Worm (Caenorhabditis elegans) whole organism, L2 larva: Measurements from ENCODE around the gene plp-1.
A peak's percentile ranks its signal among the peaks of the same experiment; 100 is the strongest.

Experiments
- C34F6.9 ChIP-seq: fragments of 150-350 bp; optimal IDR thresholded peaks from 2 replicates; lab custom pipeline; 2014; ENCODE audit warnings: missing biosample characterization, missing genetic modification characterization
- F13H6.1 ChIP-seq: sonication (generic microtip); optimal IDR thresholded peaks from 2 replicates; lab custom pipeline; 2016; ENCODE audit warnings: missing genetic modification characterization, missing compliant biosample characterization
- R02D3.7 ChIP-seq: fragments of 150-350 bp; optimal IDR thresholded peaks from 2 replicates; lab custom pipeline; 2014; ENCODE audit warnings: missing biosample characterization, missing genetic modification characterization
- Y55F3AM.14 ChIP-seq: fragments of 200-800 bp; sonication (Bioruptor generic); optimal IDR thresholded peaks from 2 replicates; lab custom pipeline; 2018; ENCODE audit warnings: mild to moderate bottlenecking, missing genetic modification characterization, missing compliant biosample characterization
- ZK546.5 ChIP-seq: sonication (generic microtip); optimal IDR thresholded peaks from 2 replicates; lab custom pipeline; 2017; ENCODE audit warnings: missing biosample characterization, missing genetic modification characterization
- alr-1 ChIP-seq: fragments of 150-350 bp; optimal IDR thresholded peaks from 2 replicates; lab custom pipeline; 2014; ENCODE audit warnings: missing biosample characterization, missing genetic modification characterization
- aly-2 ChIP-seq: fragments of 150-350 bp; optimal IDR thresholded peaks from 2 replicates; lab custom pipeline; 2014; ENCODE audit warnings: missing biosample characterization, missing genetic modification characterization
- ama-1 ChIP-seq: fragments of 150-350 bp; optimal IDR thresholded peaks from 2 replicates; lab custom pipeline; 2018; ENCODE audit warnings: inconsistent platforms
- blmp-1 ChIP-seq: sonication (generic microtip); optimal IDR thresholded peaks from 2 replicates; lab custom pipeline; 2017; ENCODE audit warnings: missing genetic modification characterization, mild to moderate bottlenecking, missing compliant biosample characterization, antibody characterized with exemption, moderate library complexity; ENCODE audit not compliant: insufficient read depth
- ceh-16 ChIP-seq: fragments of 150-350 bp; optimal IDR thresholded peaks from 2 replicates; lab custom pipeline; 2014; ENCODE audit warnings: missing biosample characterization, missing genetic modification characterization
- ceh-82 ChIP-seq: fragments of 150-350 bp; optimal IDR thresholded peaks from 2 replicates; lab custom pipeline; 2014; ENCODE audit warnings: missing biosample characterization, missing genetic modification characterization
- crh-2 ChIP-seq: sonication (generic microtip); optimal IDR thresholded peaks from 2 replicates; lab custom pipeline; 2017; ENCODE audit warnings: missing biosample characterization, missing genetic modification characterization
- dmd-4 ChIP-seq: sonication (generic microtip); optimal IDR thresholded peaks from 2 replicates; lab custom pipeline; 2017; ENCODE audit warnings: missing biosample characterization, missing genetic modification characterization
- egl-27 ChIP-seq: sonication (generic microtip); optimal IDR thresholded peaks from 3 replicates; lab custom pipeline; 2017; ENCODE audit warnings: missing biosample characterization, missing genetic modification reagents, missing genetic modification characterization
- elt-1 ChIP-seq: fragments of 150-350 bp; optimal IDR thresholded peaks from 2 replicates; lab custom pipeline; 2014; ENCODE audit warnings: missing biosample characterization, missing genetic modification characterization
- elt-3 ChIP-seq: sonication (generic microtip); optimal IDR thresholded peaks from 2 replicates; lab custom pipeline; 2017; ENCODE audit warnings: missing biosample characterization, missing genetic modification characterization
- fos-1 ChIP-seq: fragments of 150-350 bp; optimal IDR thresholded peaks from 2 replicates; lab custom pipeline; 2014; ENCODE audit warnings: missing biosample characterization, missing genetic modification characterization
- gmeb-1 ChIP-seq: fragments of 150-350 bp; optimal IDR thresholded peaks from 2 replicates; lab custom pipeline; 2014; ENCODE audit warnings: missing biosample characterization, missing genetic modification characterization
- lin-11 ChIP-seq: fragments of 150-350 bp; sonication (generic microtip); optimal IDR thresholded peaks from 2 replicates; lab custom pipeline; 2014; ENCODE audit warnings: missing biosample characterization, missing genetic modification characterization, inconsistent platforms, mixed read lengths
- lin-13 ChIP-seq: fragments of 150-350 bp; optimal IDR thresholded peaks from 2 replicates; lab custom pipeline; 2014; ENCODE audit warnings: missing biosample characterization, missing genetic modification reagents, missing genetic modification characterization
- lin-39 ChIP-seq: fragments of 150-350 bp; optimal IDR thresholded peaks from 2 replicates; lab custom pipeline; 2014; ENCODE audit warnings: missing biosample characterization, missing genetic modification reagents, missing genetic modification characterization
- lsy-2 ChIP-seq, 2 experiments: fragments of 150-350 bp in 1 of 2; sonication (generic microtip) in 1 of 2; optimal IDR thresholded peaks; 2 replicates each; lab custom pipeline; 2014 to 2017; ENCODE audit warnings: missing biosample characterization in 2 of 2, missing genetic modification characterization in 2 of 2
- mab-5 ChIP-seq: fragments of 150-350 bp; optimal IDR thresholded peaks from 2 replicates; lab custom pipeline; 2014; ENCODE audit warnings: missing biosample characterization, missing genetic modification characterization
- mbf-1 ChIP-seq: sonication (generic microtip); optimal IDR thresholded peaks from 2 replicates; lab custom pipeline; 2017; ENCODE audit warnings: missing biosample characterization, missing genetic modification characterization
- mdl-1 ChIP-seq, 2 experiments: fragments of 150-350 bp in 1 of 2; sonication (generic microtip) in 1 of 2; optimal IDR thresholded peaks; 2 replicates each; lab custom pipeline; 2017; ENCODE audit warnings: missing biosample characterization in 2 of 2, missing genetic modification characterization in 2 of 2
- nhr-10 ChIP-seq: sonication (generic microtip); optimal IDR thresholded peaks from 2 replicates; lab custom pipeline; 2017; ENCODE audit warnings: missing biosample characterization, missing genetic modification characterization
- nhr-11 ChIP-seq: fragments of 150-350 bp; optimal IDR thresholded peaks from 2 replicates; lab custom pipeline; 2014; ENCODE audit warnings: missing biosample characterization, missing genetic modification characterization
- nhr-12 ChIP-seq: fragments of 150-350 bp; optimal IDR thresholded peaks from 2 replicates; lab custom pipeline; 2014; ENCODE audit warnings: missing biosample characterization, missing genetic modification characterization
- nhr-129 ChIP-seq: fragments of 150-350 bp; optimal IDR thresholded peaks from 2 replicates; lab custom pipeline; 2014; ENCODE audit warnings: missing biosample characterization, missing genetic modification characterization
- nhr-21 ChIP-seq: fragments of 150-350 bp; optimal IDR thresholded peaks from 2 replicates; lab custom pipeline; 2014; ENCODE audit warnings: missing biosample characterization, missing genetic modification characterization
- nhr-23 ChIP-seq: fragments of 150-350 bp; optimal IDR thresholded peaks from 2 replicates; lab custom pipeline; 2014; ENCODE audit warnings: missing biosample characterization, missing genetic modification reagents, missing genetic modification characterization
- nhr-237 ChIP-seq: fragments of 150-350 bp; optimal IDR thresholded peaks from 2 replicates; lab custom pipeline; 2014; ENCODE audit warnings: missing biosample characterization, missing genetic modification characterization
- nhr-25 ChIP-seq: fragments of 150-350 bp; sonication (generic microtip); optimal IDR thresholded peaks from 3 replicates; lab custom pipeline; 2014; ENCODE audit warnings: missing biosample characterization, missing genetic modification characterization
- nhr-6 ChIP-seq: fragments of 150-350 bp; optimal IDR thresholded peaks from 2 replicates; lab custom pipeline; 2014; ENCODE audit warnings: missing biosample characterization, missing genetic modification characterization
- nhr-77 ChIP-seq: fragments of 150-350 bp; optimal IDR thresholded peaks from 2 replicates; lab custom pipeline; 2014; ENCODE audit warnings: missing biosample characterization, missing genetic modification characterization
- peb-1 ChIP-seq: fragments of 150-350 bp; optimal IDR thresholded peaks from 2 replicates; lab custom pipeline; 2014; ENCODE audit warnings: missing biosample characterization, missing genetic modification characterization
- sem-4 ChIP-seq: fragments of 150-350 bp; optimal IDR thresholded peaks from 2 replicates; lab custom pipeline; 2014; ENCODE audit warnings: missing biosample characterization, missing genetic modification reagents, missing genetic modification characterization
- skn-1 ChIP-seq: sonication (generic microtip); optimal IDR thresholded peaks from 2 replicates; lab custom pipeline; 2017; ENCODE audit warnings: missing biosample characterization, missing genetic modification characterization
- sma-3 ChIP-seq: sonication (generic microtip); optimal IDR thresholded peaks from 2 replicates; lab custom pipeline; 2016; ENCODE audit warnings: missing genetic modification reagents, missing genetic modification characterization, missing compliant biosample characterization
- sma-9 ChIP-seq, 2 experiments: fragments of 150-350 bp in 1 of 2; sonication (generic microtip) in 1 of 2; optimal IDR thresholded peaks; 2 replicates each; lab custom pipeline; 2014 to 2016; ENCODE audit warnings: missing genetic modification characterization in 2 of 2, mild to moderate bottlenecking in 1 of 2, missing biosample characterization in 1 of 2, missing compliant biosample characterization in 1 of 2, missing genetic modification reagents in 1 of 2, moderate library complexity in 1 of 2
- snpc-4 ChIP-seq: fragments of 150-350 bp; optimal IDR thresholded peaks from 2 replicates; lab custom pipeline; 2014; ENCODE audit warnings: missing biosample characterization, missing genetic modification characterization
- unc-39 ChIP-seq: fragments of 150-350 bp; optimal IDR thresholded peaks from 2 replicates; lab custom pipeline; 2014; ENCODE audit warnings: missing biosample characterization, missing genetic modification characterization
- unc-55 ChIP-seq: fragments of 150-350 bp; sonication (generic microtip); optimal IDR thresholded peaks from 3 replicates; lab custom pipeline; 2014; ENCODE audit warnings: missing biosample characterization, missing genetic modification reagents, missing genetic modification characterization
- unc-62 ChIP-seq: fragments of 150-350 bp; optimal IDR thresholded peaks from 2 replicates; lab custom pipeline; 2014; ENCODE audit warnings: missing biosample characterization, missing genetic modification reagents, missing genetic modification characterization
- zag-1 ChIP-seq: fragments of 150-350 bp; optimal IDR thresholded peaks from 2 replicates; lab custom pipeline; 2014; ENCODE audit warnings: missing biosample characterization, missing genetic modification characterization
- ztf-1 ChIP-seq: fragments of 200-800 bp; sonication (Bioruptor generic); conservative IDR thresholded peaks from 2 replicates; pipeline ENCODE4 v1.3.6; 2022; ENCODE audit warnings: missing genetic modification characterization, missing compliant biosample characterization
- ztf-11 ChIP-seq: sonication (generic microtip); optimal IDR thresholded peaks from 2 replicates; lab custom pipeline; 2017; ENCODE audit warnings: missing biosample characterization, missing genetic modification characterization
- ztf-4 ChIP-seq: fragments of 150-350 bp; optimal IDR thresholded peaks from 2 replicates; lab custom pipeline; 2014; ENCODE audit warnings: missing biosample characterization, missing genetic modification characterization

The plp-1 gene

ce11 chrIV:7628942-7629341 is 4.2 kb upstream of the plp-1 start, which contains the start of gene F45E4.5:
Gene F45E4.5 (minus strand): TSS chrIV:7629042.
- TF ChIP-seq egl-27 (no peak), lsy-2 (tag; optimal IDR thresholded peaks at IDR 0.05; lab: Kevin White, UChicago) (no peak), sma-9 (GFP tag; optimal IDR thresholded peaks at IDR 0.05; lab: Kevin White, UChicago) (no peak), sma-9 (tag; optimal IDR thresholded peaks at IDR 0.05; lab: Kevin White, UChicago) (no peak), nhr-11 (tag; lab: Kevin White, UChicago) (no peak), mab-5 (tag; lab: Kevin White, UChicago) (no peak), elt-3 (tag; lab: Kevin White, UChicago) (no peak), sem-4 (tag; lab: Kevin White, UChicago) (no peak), crh-2 (tag; lab: Kevin White, UChicago) (no peak), ama-1 (lab: Kevin White, UChicago) (no peak), nhr-21 (tag; lab: Kevin White, UChicago) (no peak), aly-2 (tag; lab: Kevin White, UChicago) (no peak), nhr-6 (tag; lab: Kevin White, UChicago) (no peak), ztf-11 (no peak), nhr-10 (no peak)

ce11 chrIV:7632535-7632934 is 625 bp upstream of the plp-1 start, which contains the start of gene F45E4.6:
Gene F45E4.6 (minus strand): TSS chrIV:7632548.
- no peak for TF ChIP-seq nhr-23 (tag; lab: Kevin White, UChicago)
- no peak for TF ChIP-seq elt-1 (tag; lab: Kevin White, UChicago)
- no peak for TF ChIP-seq ZK546.5 (tag; lab: Kevin White, UChicago)
- TF ChIP-seq mdl-1 (tag; optimal IDR thresholded peaks at IDR 0.05; lab: Kevin White, UChicago): no peak
- TF ChIP-seq nhr-77 (tag; lab: Kevin White, UChicago): no peak
- TF ChIP-seq nhr-129 (tag; lab: Kevin White, UChicago): no peak
- no peak for TF ChIP-seq unc-62 (GFP tag; lab: Kevin White, UChicago)
- no peak for TF ChIP-seq fos-1 (tag; lab: Kevin White, UChicago)
- TF ChIP-seq ztf-1 (GFP tag; lab: Robert Waterston, UW): no peak
- no peak for TF ChIP-seq nhr-237
- no peak for TF ChIP-seq nhr-25
- peak; percentile 86 for TF ChIP-seq gmeb-1 (tag; lab: Kevin White, UChicago)
- TF ChIP-seq aly-2 (tag; lab: Kevin White, UChicago): no peak
- no peak for TF ChIP-seq ceh-16 (tag; lab: Kevin White, UChicago)
- TF ChIP-seq blmp-1 (tag; lab: Kevin White, UChicago): no peak
- TF ChIP-seq crh-2 (tag; lab: Kevin White, UChicago): peak; percentile 50
- no peak for TF ChIP-seq ceh-82 (tag; lab: Kevin White, UChicago)
- no peak for TF ChIP-seq dmd-4 (tag; lab: Kevin White, UChicago)
- TF ChIP-seq sma-3 (GFP tag; lab: Kevin White, UChicago): peak; percentile 15
- TF ChIP-seq lin-13 (GFP tag; lab: Kevin White, UChicago): peak; percentile 38
- no peak for TF ChIP-seq mbf-1 (tag; lab: Kevin White, UChicago)
- no peak for TF ChIP-seq R02D3.7 (tag; lab: Kevin White, UChicago)
- no peak for TF ChIP-seq nhr-6 (tag; lab: Kevin White, UChicago)
- no peak for TF ChIP-seq peb-1 (tag; lab: Kevin White, UChicago)
- peak; percentile 1 to 63 for TF ChIP-seq lsy-2 (tag; optimal IDR thresholded peaks at IDR 0.05; lab: Kevin White, UChicago)
- TF ChIP-seq unc-55: peak; percentile 69
- no peak for TF ChIP-seq lin-39
- no peak for TF ChIP-seq egl-27
- peak; percentile 2 for TF ChIP-seq ama-1 (lab: Kevin White, UChicago)
- TF ChIP-seq nhr-12: no peak
- peak; percentile 43 for TF ChIP-seq sem-4 (tag; lab: Kevin White, UChicago)
- peak; percentile 1 for TF ChIP-seq nhr-21 (tag; lab: Kevin White, UChicago)
- TF ChIP-seq zag-1 (tag; lab: Kevin White, UChicago): no peak
- TF ChIP-seq sma-9 (GFP tag; optimal IDR thresholded peaks at IDR 0.05; lab: Kevin White, UChicago): peak; percentile 33
- TF ChIP-seq sma-9 (tag; optimal IDR thresholded peaks at IDR 0.05; lab: Kevin White, UChicago): no peak
- no peak for TF ChIP-seq mab-5 (tag; lab: Kevin White, UChicago)
- TF ChIP-seq unc-39 (tag; lab: Kevin White, UChicago): no peak
- TF ChIP-seq Y55F3AM.14 (GFP tag; lab: Kevin White, UChicago): no peak
- no peak for TF ChIP-seq ztf-4
- peak; percentile 73 for TF ChIP-seq C34F6.9 (tag; lab: Kevin White, UChicago)
- TF ChIP-seq alr-1: no peak
- peak; percentile 10 for TF ChIP-seq F13H6.1 (tag; lab: Kevin White, UChicago)
- no peak for TF ChIP-seq nhr-11 (tag; lab: Kevin White, UChicago)
- no peak for TF ChIP-seq ztf-11
- no peak for TF ChIP-seq lin-11
- no peak for TF ChIP-seq skn-1 (tag; lab: Kevin White, UChicago)
- TF ChIP-seq elt-3 (tag; lab: Kevin White, UChicago): no peak
- TF ChIP-seq nhr-10: no peak
- TF ChIP-seq snpc-4: peak; percentile 17
